Fruit fly (Drosophila melanogaster) whole organism, adult: ENCODE data around the gene Sb.

Experiments
- CG11617 ChIP-seq: fragments of 200-800 bp; sonication (Bioruptor generic); optimal IDR thresholded peaks from 2 replicates; lab custom pipeline; 2017; ENCODE audit warnings: mild to moderate bottlenecking, missing biosample characterization, missing genetic modification reagents, missing genetic modification characterization
- CG12768 ChIP-seq: fragments of 200-800 bp; sonication (Bioruptor generic); optimal IDR thresholded peaks from 2 replicates; lab custom pipeline; 2017; ENCODE audit warnings: missing biosample characterization, missing genetic modification characterization, mild to moderate bottlenecking, moderate library complexity, missing genetic modification reagents
- CG14711 ChIP-seq: fragments of 200-800 bp; sonication (Bioruptor generic); optimal IDR thresholded peaks from 2 replicates; lab custom pipeline; 2018; ENCODE audit warnings: missing biosample characterization, mild to moderate bottlenecking, missing genetic modification characterization, moderate library complexity
- CG1620 ChIP-seq: fragments of 200-800 bp; sonication (Bioruptor generic); optimal IDR thresholded peaks from 2 replicates; lab custom pipeline; 2016; ENCODE audit warnings: missing biosample characterization, missing genetic modification characterization
- CG33017 ChIP-seq: fragments of 200-800 bp; sonication (Bioruptor generic); optimal IDR thresholded peaks from 2 replicates; lab custom pipeline; 2018; ENCODE audit warnings: missing biosample characterization, mild to moderate bottlenecking, missing genetic modification characterization, moderate library complexity
- CG5204 ChIP-seq: fragments of 200-800 bp; sonication (Bioruptor generic); optimal IDR thresholded peaks from 2 replicates; lab custom pipeline; 2016; ENCODE audit warnings: missing biosample characterization, missing genetic modification characterization
- CG7045 ChIP-seq: fragments of 200-800 bp; sonication (Bioruptor generic); optimal IDR thresholded peaks from 2 replicates; lab custom pipeline; 2017; ENCODE audit warnings: missing biosample characterization, mild to moderate bottlenecking, missing genetic modification characterization
- CG7101 ChIP-seq: fragments of 200-800 bp; sonication (Bioruptor generic); optimal IDR thresholded peaks from 2 replicates; lab custom pipeline; 2018; ENCODE audit warnings: missing biosample characterization, mild to moderate bottlenecking, missing genetic modification characterization, moderate library complexity
- Clk ChIP-seq: fragments of 200-800 bp; sonication (Bioruptor generic); optimal IDR thresholded peaks from 2 replicates; lab custom pipeline; 2017; ENCODE audit warnings: missing biosample characterization, missing genetic modification characterization
- Crg-1 ChIP-seq: fragments of 200-800 bp; sonication (Bioruptor generic); optimal IDR thresholded peaks from 2 replicates; lab custom pipeline; 2016; ENCODE audit warnings: missing biosample characterization, missing genetic modification characterization
- Hr96 ChIP-seq: fragments of 200-800 bp; sonication (Bioruptor generic); optimal IDR thresholded peaks from 2 replicates; lab custom pipeline; 2016; ENCODE audit warnings: missing biosample characterization, missing genetic modification characterization
- Mnt ChIP-seq: fragments of 200-800 bp; sonication (Bioruptor generic); optimal IDR thresholded peaks from 2 replicates; lab custom pipeline; 2016; ENCODE audit warnings: missing biosample characterization, mild to moderate bottlenecking, missing genetic modification characterization
- bab1 ChIP-seq: fragments of 200-800 bp; sonication (Bioruptor generic); optimal IDR thresholded peaks from 3 replicates; lab custom pipeline; 2019; ENCODE audit warnings: missing biosample characterization, mild to moderate bottlenecking, missing genetic modification characterization, moderate library complexity
- cic ChIP-seq: fragments of 200-800 bp; sonication (Bioruptor generic); optimal IDR thresholded peaks from 2 replicates; lab custom pipeline; 2017; ENCODE audit warnings: missing biosample characterization, mild to moderate bottlenecking, missing genetic modification characterization, moderate library complexity
- cnc ChIP-seq, 2 experiments: fragments of >200 bp; optimal IDR thresholded peaks; 2 replicates each; lab custom pipeline; 2017
- kay ChIP-seq: fragments of 200-800 bp; sonication (Bioruptor generic); peaks from one replicate; lab custom pipeline; 2016; ENCODE audit warnings: missing biosample characterization, missing genetic modification characterization, borderline replicate concordance
- ovo ChIP-seq: fragments of 200-800 bp; sonication (Bioruptor generic); optimal IDR thresholded peaks from 2 replicates; lab custom pipeline; 2016; ENCODE audit warnings: missing biosample characterization, missing genetic modification characterization
- pad ChIP-seq: fragments of 200-800 bp; sonication (Bioruptor generic); optimal IDR thresholded peaks from 3 replicates; lab custom pipeline; 2017; ENCODE audit warnings: missing biosample characterization, missing genetic modification characterization, mild to moderate bottlenecking, moderate library complexity, missing genetic modification reagents
- tj ChIP-seq: fragments of 200-800 bp; sonication (Bioruptor generic); optimal IDR thresholded peaks from 3 replicates; lab custom pipeline; 2017; ENCODE audit warnings: missing biosample characterization, mild to moderate bottlenecking, missing genetic modification characterization, moderate library complexity
- toe ChIP-seq: fragments of 200-800 bp; sonication (Bioruptor generic); optimal IDR thresholded peaks from 2 replicates; lab custom pipeline; 2016; ENCODE audit warnings: missing biosample characterization, missing genetic modification characterization

Gene Sb

DNA sequence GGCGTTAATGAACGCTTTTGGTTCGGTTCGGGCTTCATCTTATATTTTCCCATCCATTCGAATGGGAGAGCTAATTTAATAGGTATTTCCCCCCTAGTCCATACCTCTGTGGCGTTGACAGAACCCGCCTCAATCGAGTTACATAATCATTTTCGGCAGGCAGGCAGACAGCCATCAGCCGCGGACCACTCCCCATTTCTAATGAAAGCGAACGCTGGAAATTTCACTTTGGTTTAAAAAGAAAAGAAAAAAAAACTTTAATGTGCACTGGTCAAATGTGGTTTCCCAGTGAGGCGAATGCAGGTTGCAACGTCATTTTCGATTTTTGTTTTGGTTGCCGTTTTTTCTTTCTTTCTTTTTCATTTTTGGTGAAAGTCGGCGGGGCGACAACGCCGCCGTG, 33.6 kb upstream of the Sb start:
- TF ChIP-seq kay (no peak), Hr96 (GFP tag; lab: Kevin White, UChicago) (no peak)

- TF ChIP-seq pad (no peak), CG12768 (no peak), CG14711 (tag; lab: Kevin White, UChicago) (no peak), Mnt (GFP tag; lab: Kevin White, UChicago) (no peak), CG7045 (GFP tag; lab: Kevin White, UChicago) (no peak), Crg-1 (no peak), ovo (GFP tag; lab: Kevin White, UChicago) (no peak), CG7101 (no peak), CG11617 (GFP tag; lab: Kevin White, UChicago) (no peak), bab1 (no peak), cic (GFP tag; lab: Kevin White, UChicago) (no peak), kay (no peak), cnc (optimal IDR thresholded peaks at IDR 0.05; lab: Kevin White, UChicago) (no peak)
Observed at dm6 chr3R:16083578-16083977, 32.4 kb upstream of the Sb start, which contains the start of gene sxe2. TSS of gene sxe2 (plus strand) at chr3R:16083878.

DNA sequence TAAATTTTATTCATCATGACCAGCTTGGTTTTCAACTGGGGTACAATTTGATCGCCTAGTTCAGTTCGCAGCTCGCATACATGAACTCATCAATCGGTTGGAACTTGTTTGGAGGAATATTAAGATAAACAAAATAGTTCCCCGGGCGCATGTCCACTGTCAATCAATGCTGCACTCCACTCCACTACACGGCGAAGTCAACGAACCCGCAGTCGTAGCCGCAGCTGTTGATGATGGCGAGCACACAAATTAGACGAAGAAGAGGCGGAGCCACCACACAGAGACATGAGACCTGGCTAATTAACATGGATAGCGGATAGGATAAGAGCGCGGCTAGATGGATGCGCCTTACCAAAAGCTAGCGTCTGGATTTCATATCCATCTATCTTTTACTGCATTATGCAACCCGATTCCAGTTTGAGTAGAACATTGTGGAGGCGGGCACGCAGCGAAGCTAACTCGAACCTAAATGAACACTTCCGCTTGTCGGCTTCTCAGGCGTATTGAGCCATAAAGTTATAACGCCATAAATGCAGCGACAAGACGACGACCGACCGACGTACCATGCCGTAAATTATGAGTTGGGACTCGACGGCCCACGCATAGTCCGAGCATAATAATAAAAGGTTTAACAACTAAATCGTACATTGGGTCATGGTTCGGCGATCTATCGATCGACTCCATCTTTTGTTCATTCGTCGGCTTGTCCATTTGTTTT, 23.9 kb upstream of the Sb start:
- TF ChIP-seq CG5204 (no peak), Crg-1 (no peak), cnc (optimal IDR thresholded peaks at IDR 0.05; lab: Kevin White, UChicago) (no peak), toe (GFP tag; lab: Kevin White, UChicago) (no peak), CG7101 (no peak), CG7045 (GFP tag; lab: Kevin White, UChicago) (no peak), Clk (GFP tag; lab: Kevin White, UChicago) (no peak), CG33017 (tag; lab: Kevin White, UChicago) (no peak)

DNA sequence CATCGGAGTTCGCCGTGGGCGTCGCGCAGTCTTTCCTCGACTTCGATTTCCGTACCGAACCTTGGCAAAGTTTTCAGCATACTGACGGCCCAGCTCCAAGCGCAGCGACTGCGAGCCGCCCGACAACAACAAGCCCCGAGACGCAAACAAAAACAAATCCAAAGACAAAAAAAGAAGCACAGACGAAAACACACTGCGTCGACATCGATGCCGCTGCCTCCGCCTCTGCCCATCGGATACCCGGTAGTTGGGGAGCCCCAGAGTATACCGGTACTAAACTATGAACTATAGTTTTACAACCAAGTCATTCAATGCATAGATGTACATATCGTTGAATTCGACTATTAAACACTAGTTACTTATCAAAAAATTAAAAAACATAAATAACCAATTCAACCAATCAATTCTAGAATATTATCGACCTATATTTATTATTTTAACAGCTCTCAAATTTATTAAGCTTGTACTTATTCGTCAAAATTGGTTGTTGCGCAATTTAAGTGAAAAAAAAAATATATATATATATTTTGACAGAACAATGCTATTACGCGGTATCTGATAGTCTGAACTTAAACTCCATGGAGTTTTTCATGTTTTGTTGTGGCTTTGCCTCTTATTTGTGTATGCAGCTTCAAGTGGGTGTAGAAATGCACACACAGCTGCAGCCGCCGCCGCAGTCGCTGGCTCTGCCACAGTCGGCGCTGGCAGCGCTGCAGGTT, 21.8 kb upstream of the Sb start:
- TF ChIP-seq cic (GFP tag; lab: Kevin White, UChicago): no peak
- TF ChIP-seq kay: no peak
- TF ChIP-seq CG7101: no peak
- TF ChIP-seq CG12768: no peak
- no peak for TF ChIP-seq toe (GFP tag; lab: Kevin White, UChicago)
- TF ChIP-seq cnc (optimal IDR thresholded peaks at IDR 0.05; lab: Kevin White, UChicago): no peak
- no peak for TF ChIP-seq CG1620 (GFP tag; lab: Kevin White, UChicago)
- TF ChIP-seq CG33017 (tag; lab: Kevin White, UChicago): no peak
- no peak for TF ChIP-seq Crg-1
- TF ChIP-seq Mnt (GFP tag; lab: Kevin White, UChicago): no peak
- no peak for TF ChIP-seq CG5204
- TF ChIP-seq pad: peak; percentile 16
- TF ChIP-seq CG7045 (GFP tag; lab: Kevin White, UChicago): peak; percentile 10
- TF ChIP-seq ovo (GFP tag; lab: Kevin White, UChicago): no peak
- no peak for TF ChIP-seq Clk (GFP tag; lab: Kevin White, UChicago)
- no peak for TF ChIP-seq Hr96 (GFP tag; lab: Kevin White, UChicago)
- TF ChIP-seq bab1: peak; percentile 14
- no peak for TF ChIP-seq CG14711 (tag; lab: Kevin White, UChicago)
- no peak for TF ChIP-seq CG11617 (GFP tag; lab: Kevin White, UChicago)
- peak; percentile 19 for TF ChIP-seq tj

DNA sequence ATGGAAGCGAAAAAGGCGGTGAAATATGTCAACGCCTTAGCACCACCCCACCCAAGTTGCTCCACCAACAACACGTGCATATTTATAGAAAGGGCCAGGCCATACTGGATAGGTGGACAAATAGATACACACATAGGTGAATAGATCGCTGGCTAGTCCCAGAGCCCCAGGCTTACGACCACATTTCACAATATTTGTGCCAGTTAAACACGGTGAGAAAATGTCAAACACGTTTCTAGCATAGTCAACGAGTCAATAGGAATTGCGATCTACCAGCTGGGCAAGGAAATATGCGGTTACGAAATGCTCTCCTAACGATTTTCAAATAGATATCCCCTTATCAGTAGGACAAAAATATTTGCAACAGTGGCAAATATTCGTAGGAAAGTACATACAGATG, 21.0 kb upstream of the Sb start:
- TF ChIP-seq CG7101: peak; percentile 9
- TF ChIP-seq CG12768: no peak
- TF ChIP-seq tj: no peak
- TF ChIP-seq CG11617 (GFP tag; lab: Kevin White, UChicago): no peak
- no peak for TF ChIP-seq cic (GFP tag; lab: Kevin White, UChicago)
- peak; percentile 14 for TF ChIP-seq Crg-1
- peak; percentile 24 for TF ChIP-seq CG7045 (GFP tag; lab: Kevin White, UChicago)
- no peak for TF ChIP-seq CG5204
- peak; percentile 62 for TF ChIP-seq ovo (GFP tag; lab: Kevin White, UChicago)
- no peak for TF ChIP-seq Hr96 (GFP tag; lab: Kevin White, UChicago)
- TF ChIP-seq CG1620 (GFP tag; lab: Kevin White, UChicago): no peak

DNA sequence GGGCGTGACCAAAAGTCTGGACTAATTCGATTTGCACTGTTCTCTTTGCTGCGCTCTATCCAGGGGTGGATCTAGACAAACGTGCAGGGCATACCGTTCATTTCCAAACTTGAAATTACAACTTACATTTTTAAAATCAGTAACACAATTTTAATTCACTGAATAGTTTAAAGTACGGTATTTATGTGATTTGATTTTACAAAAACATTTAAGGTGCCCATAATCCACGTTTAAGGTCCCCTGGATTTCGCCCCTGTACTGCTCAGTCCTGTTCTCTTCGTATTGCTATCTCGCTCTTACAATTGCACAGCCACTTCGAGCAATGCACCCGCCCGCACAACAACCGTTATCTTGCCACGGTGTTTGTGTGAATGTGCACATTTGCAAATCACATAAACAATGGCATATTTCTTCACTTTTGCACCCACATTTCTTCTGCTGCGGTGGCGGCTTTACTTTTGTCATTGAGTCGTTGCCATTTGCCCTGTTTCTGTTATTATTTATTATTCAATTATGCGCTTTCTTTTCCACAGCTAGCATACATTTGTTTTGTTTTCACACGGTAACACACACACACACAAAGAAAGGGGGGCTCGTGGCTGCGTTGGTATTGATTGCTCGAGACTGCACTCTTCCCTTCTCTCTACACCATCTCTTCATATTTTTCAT, 18.2 kb upstream of the Sb start:
- TF ChIP-seq cnc (optimal IDR thresholded peaks at IDR 0.05; lab: Kevin White, UChicago) (peak in 1 of 2 experiments; percentile 16), tj (peak; percentile 68), Hr96 (GFP tag; lab: Kevin White, UChicago) (peak; percentile 96), ovo (GFP tag; lab: Kevin White, UChicago) (peak; percentile 99), bab1 (peak; percentile 97), cic (GFP tag; lab: Kevin White, UChicago) (peak; percentile 64), CG12768 (peak; percentile 97), CG14711 (tag; lab: Kevin White, UChicago) (peak; percentile 96), pad (peak; percentile 96), Crg-1 (peak; percentile 95), toe (GFP tag; lab: Kevin White, UChicago) (peak; percentile 94), CG11617 (GFP tag; lab: Kevin White, UChicago) (peak; percentile 94), Clk (GFP tag; lab: Kevin White, UChicago) (peak; percentile 82), CG5204 (peak; percentile 92), CG7101 (peak; percentile 98), CG33017 (tag; lab: Kevin White, UChicago) (peak; percentile 97), kay (peak; percentile 86), CG7045 (GFP tag; lab: Kevin White, UChicago) (peak; percentile 94), Mnt (GFP tag; lab: Kevin White, UChicago) (peak; percentile 93), CG1620 (GFP tag; lab: Kevin White, UChicago) (peak; percentile 95)
